Fruit fly (Drosophila melanogaster): ENCODE results near the gene CG4074.
A peak's percentile ranks its signal among the peaks of the same experiment; 100 is the strongest.

The CG4074 gene

DNA sequence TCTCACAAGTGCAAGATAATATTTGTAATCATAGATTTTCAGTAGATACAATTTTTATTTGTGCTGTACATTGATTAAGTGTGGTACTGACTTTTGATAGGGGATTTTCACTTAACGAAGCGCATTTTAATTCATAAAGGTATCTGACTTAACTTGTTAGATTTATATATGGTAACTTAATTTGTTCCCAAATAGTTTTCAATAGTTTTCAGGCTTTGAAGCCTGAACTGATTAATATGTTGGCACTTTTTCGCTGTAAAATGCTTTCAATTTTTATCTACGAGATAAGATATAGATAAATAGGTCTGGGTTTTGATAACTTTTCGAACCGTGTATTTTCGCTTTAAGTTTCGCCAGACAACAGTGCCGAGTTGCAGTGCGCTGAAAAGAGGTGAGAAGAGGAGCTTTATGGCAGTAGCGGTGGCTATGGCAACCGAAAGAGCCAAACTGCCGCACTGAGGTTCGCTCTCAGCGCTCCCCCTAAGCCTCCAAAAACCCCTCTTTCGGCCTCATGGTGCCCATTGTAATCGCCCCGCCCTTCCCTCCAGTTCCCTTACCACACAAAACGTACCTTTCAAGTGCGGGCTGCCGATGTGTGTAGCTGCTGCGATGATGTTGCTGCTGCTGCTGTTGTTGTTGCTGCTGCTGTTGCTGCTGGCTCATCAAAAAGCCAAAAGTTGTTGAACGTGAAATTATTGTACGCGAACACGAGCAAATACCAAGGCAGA, 35.6 kb downstream of the CG4074 start:
- TF ChIP-seq Hnf4 (GFP tag; optimal IDR thresholded peaks at IDR 0.05) (no peak), pan (optimal IDR thresholded peaks at IDR 0.05) (no peak), Rel (GFP tag; optimal IDR thresholded peaks at IDR 0.05) (no peak), Rel (tag; optimal IDR thresholded peaks at IDR 0.05) (peak; percentile 26), Myc (optimal IDR thresholded peaks at IDR 0.05) (no peak), Dfd (GFP tag; optimal IDR thresholded peaks at IDR 0.05) (no peak), sv (GFP tag; optimal IDR thresholded peaks at IDR 0.05) (no peak), fru (GFP tag; optimal IDR thresholded peaks at IDR 0.05) (no peak), dsf (GFP tag; optimal IDR thresholded peaks at IDR 0.05; ENCODE audit: borderline replicate concordance) (no peak), br (GFP tag; optimal IDR thresholded peaks at IDR 0.05) (no peak), HLH106 (tag; optimal IDR thresholded peaks at IDR 0.05) (peak; percentile 1), Dif (GFP tag; optimal IDR thresholded peaks at IDR 0.05; ENCODE audit: partially characterized antibody) (peak; percentile 54), Abd-B (GFP tag; optimal IDR thresholded peaks at IDR 0.05) (no peak), sage (GFP tag; optimal IDR thresholded peaks at IDR 0.05) (no peak), GATAd (GFP tag; optimal IDR thresholded peaks at IDR 0.05) (no peak), woc (GFP tag; optimal IDR thresholded peaks at IDR 0.05) (no peak), ey (GFP tag; optimal IDR thresholded peaks at IDR 0.05) (peak; percentile 2), dmrt93B (GFP tag; optimal IDR thresholded peaks at IDR 0.05) (no peak), foxo (GFP tag; optimal IDR thresholded peaks at IDR 0.05) (no peak), Hr83 (GFP tag; optimal IDR thresholded peaks at IDR 0.05; ENCODE audit: poor library complexity, severe bottlenecking) (peak; percentile 16), N (GFP tag; optimal IDR thresholded peaks at IDR 0.05) (no peak), dl (GFP tag; optimal IDR thresholded peaks at IDR 0.05; ENCODE audit: insufficient read depth in 1 of 2, partially characterized antibody in 2 of 2) (peak in 1 of 2 experiments; percentile 74), CG32264 (GFP tag; optimal IDR thresholded peaks at IDR 0.05) (no peak), Vsx2 (GFP tag; optimal IDR thresholded peaks at IDR 0.05; ENCODE audit: partially characterized antibody) (no peak)

DNA sequence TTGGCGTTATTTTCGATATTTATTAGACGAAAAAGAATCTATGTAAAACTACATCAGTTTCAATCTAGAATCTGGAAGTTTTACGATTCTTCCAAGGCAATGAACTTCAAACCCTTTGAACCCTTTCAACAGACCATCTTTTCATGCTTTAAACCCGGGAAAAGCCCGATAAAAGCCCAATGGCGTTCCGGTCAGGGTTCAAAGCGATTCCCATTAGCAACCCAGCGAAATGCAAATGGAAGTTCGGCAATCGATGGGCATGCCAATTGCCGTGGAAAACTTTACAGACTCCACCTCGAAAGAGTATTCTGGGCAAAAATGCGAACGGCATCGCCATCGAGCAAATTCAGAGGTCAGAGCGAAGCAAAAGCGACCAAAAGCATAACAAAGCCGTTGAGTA, 36.8 kb downstream of the CG4074 start:
- TF ChIP-seq dl (GFP tag; optimal IDR thresholded peaks at IDR 0.05; ENCODE audit: insufficient read depth in 1 of 2, partially characterized antibody in 2 of 2), result no peak
- peak; percentile 24 for TF ChIP-seq woc (GFP tag; optimal IDR thresholded peaks at IDR 0.05)
- no peak for TF ChIP-seq tai (GFP tag; optimal IDR thresholded peaks at IDR 0.05)

DNA sequence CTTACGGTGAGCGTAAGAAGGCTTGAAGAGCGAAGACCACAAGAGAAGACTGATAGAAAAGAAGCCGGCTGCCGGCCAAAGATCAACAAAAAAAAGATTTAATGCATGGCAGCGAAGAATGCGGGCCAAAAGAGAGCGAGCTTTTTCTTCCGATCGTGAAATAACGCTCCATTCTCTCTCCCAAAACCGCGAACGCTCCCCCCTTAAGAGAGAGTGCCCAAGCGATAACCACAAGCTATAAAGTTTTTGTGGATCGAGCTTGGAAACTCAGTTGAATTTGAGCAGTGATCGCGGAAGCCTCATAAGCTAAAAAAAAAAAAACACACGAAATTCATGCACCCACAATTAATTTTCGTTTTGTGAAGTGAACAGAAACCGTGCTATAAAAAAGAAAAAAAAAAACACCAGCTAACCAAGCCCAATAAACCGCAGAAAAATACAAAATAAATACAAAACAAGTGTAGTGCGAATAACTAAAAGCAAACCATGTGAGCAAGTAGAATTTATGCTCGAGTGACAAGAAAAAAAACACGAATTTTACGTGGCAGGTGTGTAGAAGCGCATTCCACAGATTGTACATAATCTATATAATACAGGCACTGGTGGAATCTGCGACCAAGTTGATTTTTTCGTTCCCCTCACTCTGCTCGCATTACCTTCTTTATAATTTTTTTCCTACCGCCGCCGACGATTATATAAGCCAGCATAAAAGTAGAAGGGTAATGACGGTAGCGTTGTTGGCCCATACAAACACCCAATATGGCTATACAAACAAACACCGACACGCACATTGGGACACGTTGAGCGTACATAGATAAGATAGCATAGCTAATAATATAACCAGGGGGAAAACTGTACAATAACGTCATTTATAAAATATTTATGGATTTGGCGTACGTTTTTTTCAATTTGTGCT, 38.7 kb downstream of the CG4074 start, which contains the start of gene CG13252:
Gene CG13252, plus strand, starts transcription at position 269 of the 916 bp plus-strand sequence.
- TF ChIP-seq jim (GFP tag; optimal IDR thresholded peaks at IDR 0.05) (no peak), Dfd (GFP tag; optimal IDR thresholded peaks at IDR 0.05) (no peak), sv (GFP tag; optimal IDR thresholded peaks at IDR 0.05) (no peak), Sp1 (GFP tag; optimal IDR thresholded peaks at IDR 0.05) (peak; percentile 8), Myc (optimal IDR thresholded peaks at IDR 0.05) (no peak), dsf (GFP tag; optimal IDR thresholded peaks at IDR 0.05; ENCODE audit: borderline replicate concordance) (no peak), lola (GFP tag; optimal IDR thresholded peaks at IDR 0.05) (no peak), fru (GFP tag; optimal IDR thresholded peaks at IDR 0.05) (peak; percentile 23), foxo (GFP tag; optimal IDR thresholded peaks at IDR 0.05) (peak in 1 of 2 experiments; percentile 1), Rel (GFP tag; optimal IDR thresholded peaks at IDR 0.05) (peak; percentile 40), Rel (tag; optimal IDR thresholded peaks at IDR 0.05) (no peak), sage (GFP tag; optimal IDR thresholded peaks at IDR 0.05) (peak; percentile 71), Abd-B (GFP tag; optimal IDR thresholded peaks at IDR 0.05) (no peak), dl (GFP tag; optimal IDR thresholded peaks at IDR 0.05; ENCODE audit: insufficient read depth in 1 of 2, partially characterized antibody in 2 of 2) (peak; percentile 9 to 61), Vsx2 (GFP tag; optimal IDR thresholded peaks at IDR 0.05; ENCODE audit: partially characterized antibody) (peak; percentile 16), tai (GFP tag; optimal IDR thresholded peaks at IDR 0.05) (peak; percentile 3), woc (GFP tag; optimal IDR thresholded peaks at IDR 0.05) (peak; percentile 24), br (GFP tag; optimal IDR thresholded peaks at IDR 0.05) (no peak), Dif (GFP tag; optimal IDR thresholded peaks at IDR 0.05; ENCODE audit: partially characterized antibody) (peak; percentile 64), Jra (GFP tag; optimal IDR thresholded peaks at IDR 0.05) (no peak), GATAd (GFP tag; optimal IDR thresholded peaks at IDR 0.05) (no peak), Hr83 (GFP tag; optimal IDR thresholded peaks at IDR 0.05; ENCODE audit: poor library complexity, severe bottlenecking) (peak; percentile 49), brk (GFP tag; optimal IDR thresholded peaks at IDR 0.05) (peak; percentile 69), CrebA (GFP tag; optimal IDR thresholded peaks at IDR 0.05; ENCODE audit: borderline replicate concordance) (peak; percentile 71), N (GFP tag; optimal IDR thresholded peaks at IDR 0.05) (no peak)

All from whole organism, wandering third instar larva.